Fruit fly (Drosophila melanogaster): Measurements from ENCODE around the gene ome.

The ome gene

DNA sequence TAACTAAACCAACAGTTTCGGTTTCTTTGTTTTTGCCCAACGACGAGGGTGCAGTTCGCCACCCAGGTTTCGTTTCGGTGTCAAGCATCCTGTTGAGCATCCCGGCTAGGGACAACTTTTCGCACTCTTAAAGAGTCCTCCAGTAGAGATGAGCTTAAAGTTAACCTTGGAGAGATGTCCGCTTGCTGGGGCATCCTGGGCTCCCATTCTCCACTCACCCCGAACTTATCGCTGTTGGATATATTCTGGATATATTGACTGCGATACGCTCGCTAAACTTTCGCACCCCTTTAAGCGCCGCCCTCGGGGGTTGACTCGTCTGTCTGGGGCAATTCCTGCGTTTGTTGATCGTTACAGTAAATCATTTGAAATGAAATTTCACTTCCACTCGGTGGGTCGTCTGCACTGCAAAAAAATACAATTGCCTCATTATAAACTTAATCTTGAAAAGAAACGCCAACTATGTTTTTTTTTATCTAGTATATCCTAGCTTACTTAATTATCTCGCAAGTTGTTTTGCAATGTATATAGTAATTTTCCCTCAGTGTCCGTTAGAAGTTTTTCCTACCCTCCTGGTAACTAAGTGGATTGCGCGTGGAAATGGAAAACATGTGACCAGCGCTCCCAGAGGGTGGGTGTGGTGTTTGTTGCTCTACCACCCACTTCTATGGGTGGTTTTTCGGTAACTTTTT is 10.9 kb upstream of the ome start (continued):
- no peak for TF ChIP-seq usp (GFP tag; optimal IDR thresholded peaks at IDR 0.05)
- TF ChIP-seq CG32772 (GFP tag; IDR thresholded peaks at IDR 0.05) = peak; percentile 79
- TF ChIP-seq CG2116 (GFP tag; optimal IDR thresholded peaks at IDR 0.05) = peak; percentile 24
- peak; percentile 82 for TF ChIP-seq CG13894 (tag; optimal IDR thresholded peaks at IDR 0.05)
- TF ChIP-seq CG1832 (GFP tag; optimal IDR thresholded peaks at IDR 0.05) = no peak
- peak; percentile 75 for TF ChIP-seq CG10267 (tag; optimal IDR thresholded peaks at IDR 0.05)
- peak; percentile 27 for TF ChIP-seq Dip3 (GFP tag; optimal IDR thresholded peaks at IDR 0.05)
- peak; percentile 56 for TF ChIP-seq Abd-B (GFP tag; optimal IDR thresholded peaks at IDR 0.05)
- TF ChIP-seq ab (GFP tag; optimal IDR thresholded peaks at IDR 0.05) = no peak
- TF ChIP-seq maf-S (GFP tag; optimal IDR thresholded peaks at IDR 0.05) = peak; percentile 66
- TF ChIP-seq fd3F (GFP tag; optimal IDR thresholded peaks at IDR 0.05) = peak; percentile 71
- peak; percentile 68; the same call in 1 of the 2 replicates for TF ChIP-seq CG1024 (GFP tag; IDR thresholded peaks at IDR 0.05)
- peak; percentile 70 for TF ChIP-seq CG11398 (GFP tag; optimal IDR thresholded peaks at IDR 0.05)
- peak; percentile 71 for TF ChIP-seq croc (GFP tag; conservative IDR thresholded peaks at IDR 0.05)
- TF ChIP-seq CG7839 (tag; optimal IDR thresholded peaks at IDR 0.05) = peak; percentile 87
- TF ChIP-seq sim (GFP tag; IDR thresholded peaks at IDR 0.05) = peak; percentile 41; the same call in 1 of the 2 replicates
- TF ChIP-seq Dad (GFP tag; optimal IDR thresholded peaks at IDR 0.05) = peak; percentile 81
- TF ChIP-seq CG6272 (GFP tag; IDR thresholded peaks at IDR 0.05) = peak; percentile 76
- TF ChIP-seq CG4707 (GFP tag; optimal IDR thresholded peaks at IDR 0.05) = peak; percentile 26
- TF ChIP-seq chm (GFP tag; IDR thresholded peaks at IDR 0.05) = peak; percentile 69
- TF ChIP-seq lilli (GFP tag; optimal IDR thresholded peaks at IDR 0.05) = peak; percentile 80
- peak; percentile 87 for TF ChIP-seq CG14441 (GFP tag; IDR thresholded peaks at IDR 0.05)
- TF ChIP-seq amos (GFP tag; IDR thresholded peaks at IDR 0.05; ENCODE audit: partially characterized antibody) = no peak
- peak; percentile 63 for TF ChIP-seq CG8924 (tag; optimal IDR thresholded peaks at IDR 0.05)
- peak; percentile 79 for TF ChIP-seq nerfin-1 (tag; optimal IDR thresholded peaks at IDR 0.05)
- TF ChIP-seq CG18764 (GFP tag; optimal IDR thresholded peaks at IDR 0.05) = peak; percentile 47
- TF ChIP-seq salm (tag; optimal IDR thresholded peaks at IDR 0.05) = peak; percentile 60
- TF ChIP-seq her (GFP tag; optimal IDR thresholded peaks at IDR 0.05) = peak; percentile 62
- no peak for TF ChIP-seq grn (GFP tag; optimal IDR thresholded peaks at IDR 0.05)
- peak; percentile 64 for TF ChIP-seq BtbVII (GFP tag; optimal IDR thresholded peaks at IDR 0.05)
- TF ChIP-seq ham (GFP tag; IDR thresholded peaks at IDR 0.05) = no peak
- TF ChIP-seq Adf1 (GFP tag; IDR thresholded peaks at IDR 0.05) = peak; percentile 13; the same call in 1 of the 2 replicates
- peak; percentile 79 for TF ChIP-seq CG7786 (GFP tag; optimal IDR thresholded peaks at IDR 0.05)
- TF ChIP-seq schlank (tag; optimal IDR thresholded peaks at IDR 0.05) = peak; percentile 37
- peak; percentile 66 to 73 for TF ChIP-seq Pdp1 (GFP tag; optimal IDR thresholded peaks at IDR 0.05)
- no peak for TF ChIP-seq nom (GFP tag; optimal IDR thresholded peaks at IDR 0.05)
- peak; percentile 78 for TF ChIP-seq mam (GFP tag; optimal IDR thresholded peaks at IDR 0.05)
- peak; percentile 48 for TF ChIP-seq CG9437 (GFP tag; optimal IDR thresholded peaks at IDR 0.05)
- peak; percentile 71 for TF ChIP-seq Mes4 (GFP tag; optimal IDR thresholded peaks at IDR 0.05)
- peak; percentile 76 for TF ChIP-seq Aef1 (GFP tag; IDR thresholded peaks at IDR 0.05)
- TF ChIP-seq CG6683 (GFP tag; optimal IDR thresholded peaks at IDR 0.05) = peak; percentile 66
- TF ChIP-seq cas (GFP tag; IDR thresholded peaks at IDR 0.05) = 0 out of 2 replicates have a peak, but pooled peaks have one; percentile 14
- TF ChIP-seq unc-4 (GFP tag; IDR thresholded peaks at IDR 0.05; ENCODE audit: partially characterized antibody) = no peak
- TF ChIP-seq ac (GFP tag; optimal IDR thresholded peaks at IDR 0.05) = no peak
- TF ChIP-seq ssp (GFP tag; IDR thresholded peaks at IDR 0.05) = peak; percentile 73
- peak; percentile 63 for TF ChIP-seq Atf3 (GFP tag; optimal IDR thresholded peaks at IDR 0.05)
- peak; percentile 89 for TF ChIP-seq pros (GFP tag; optimal IDR thresholded peaks at IDR 0.05)
- TF ChIP-seq prd (optimal IDR thresholded peaks at IDR 0.05) = no peak
- peak; percentile 90 for TF ChIP-seq prd (GFP tag; IDR thresholded peaks at IDR 0.05)
- peak; percentile 85 for TF ChIP-seq ttk (GFP tag; IDR thresholded peaks at IDR 0.05)

All from whole organism, embryonic.